Worm (Caenorhabditis elegans) whole organism, L3 larva: ENCODE results near the gene C50C3.1.

Source experiments
- R02D3.7 ChIP-seq: fragments of 150-350 bp; optimal IDR thresholded peaks from 2 replicates; lab custom pipeline; 2014; ENCODE audit warnings: missing biosample characterization, missing genetic modification characterization
- aly-2 ChIP-seq: fragments of 150-350 bp; optimal IDR thresholded peaks from 2 replicates; lab custom pipeline; 2014; ENCODE audit warnings: missing biosample characterization, missing genetic modification characterization
- ceh-9 ChIP-seq: sonication (generic microtip); optimal IDR thresholded peaks from 2 replicates; lab custom pipeline; 2018; ENCODE audit warnings: missing biosample characterization, missing genetic modification characterization
- daf-12 ChIP-seq: fragments of 150-350 bp; optimal IDR thresholded peaks from 2 replicates; lab custom pipeline; 2014; ENCODE audit warnings: missing biosample characterization, missing genetic modification reagents, missing genetic modification characterization
- egl-27 ChIP-seq: sonication (generic microtip); optimal IDR thresholded peaks from 4 replicates; lab custom pipeline; 2017; ENCODE audit warnings: missing biosample characterization, missing genetic modification reagents, missing genetic modification characterization
- egl-5 ChIP-seq: fragments of 150-350 bp; optimal IDR thresholded peaks from 2 replicates; lab custom pipeline; 2017; ENCODE audit warnings: missing biosample characterization, missing genetic modification reagents, missing genetic modification characterization, inconsistent platforms
- elt-1 ChIP-seq: fragments of 150-350 bp; optimal IDR thresholded peaks from 2 replicates; lab custom pipeline; 2014; ENCODE audit warnings: missing biosample characterization, missing genetic modification characterization
- elt-2 ChIP-seq: sonication (generic microtip); optimal IDR thresholded peaks from 2 replicates; lab custom pipeline; 2016; ENCODE audit warnings: missing genetic modification reagents, mild to moderate bottlenecking, missing genetic modification characterization, missing compliant biosample characterization
- elt-3 ChIP-seq, 3 experiments: fragments of 150-350 bp in 1 of 3; sonication (generic microtip) in 2 of 3; optimal IDR thresholded peaks; 2 replicates in 2 of 3; 4 replicates in 1 of 3; lab custom pipeline; 2014 to 2017; ENCODE audit warnings: missing biosample characterization in 3 of 3, missing genetic modification characterization in 3 of 3
- fkh-10 ChIP-seq: sonication (generic microtip); optimal IDR thresholded peaks from 2 replicates; lab custom pipeline; 2017; ENCODE audit warnings: missing biosample characterization, missing genetic modification reagents, missing genetic modification characterization
- hmg-11 ChIP-seq: sonication (generic microtip); optimal IDR thresholded peaks from 2 replicates; lab custom pipeline; 2016; ENCODE audit warnings: missing genetic modification characterization, missing compliant biosample characterization
- jun-1 ChIP-seq: fragments of 150-350 bp; optimal IDR thresholded peaks from 2 replicates; lab custom pipeline; 2014; ENCODE audit warnings: missing biosample characterization, missing genetic modification reagents, missing genetic modification characterization
- lin-15B ChIP-seq: fragments of 150-350 bp; optimal IDR thresholded peaks from 2 replicates; lab custom pipeline; 2014; ENCODE audit warnings: missing biosample characterization, missing genetic modification characterization
- lin-39 ChIP-seq: fragments of 150-350 bp; optimal IDR thresholded peaks from 2 replicates; lab custom pipeline; 2018; ENCODE audit warnings: missing biosample characterization, missing genetic modification reagents, missing genetic modification characterization
- mdl-1 ChIP-seq: fragments of 150-350 bp; optimal IDR thresholded peaks from 2 replicates; lab custom pipeline; 2014; ENCODE audit warnings: missing biosample characterization, missing genetic modification characterization
- nfya-1 ChIP-seq: sonication (generic microtip); optimal IDR thresholded peaks from 2 replicates; lab custom pipeline; 2017; ENCODE audit warnings: missing genetic modification characterization, mild to moderate bottlenecking, missing compliant biosample characterization, antibody characterized with exemption, moderate library complexity; ENCODE audit not compliant: insufficient read depth
- nhr-12 ChIP-seq: fragments of 150-350 bp; optimal IDR thresholded peaks from 2 replicates; lab custom pipeline; 2014; ENCODE audit warnings: missing biosample characterization, missing genetic modification characterization
- nhr-23 ChIP-seq: fragments of 150-350 bp; optimal IDR thresholded peaks from 2 replicates; lab custom pipeline; 2014; ENCODE audit warnings: missing biosample characterization, missing genetic modification reagents, missing genetic modification characterization
- nhr-25 ChIP-seq: sonication (generic microtip); optimal IDR thresholded peaks from 2 replicates; lab custom pipeline; 2017; ENCODE audit warnings: missing biosample characterization, missing genetic modification characterization
- nhr-76 ChIP-seq: fragments of 150-350 bp; sonication (generic microtip); optimal IDR thresholded peaks from 5 replicates; lab custom pipeline; 2014; ENCODE audit warnings: missing biosample characterization, missing genetic modification characterization
- nhr-77 ChIP-seq: fragments of 150-350 bp; optimal IDR thresholded peaks from 2 replicates; lab custom pipeline; 2014; ENCODE audit warnings: missing biosample characterization, missing genetic modification characterization
- pqm-1 ChIP-seq: fragments of 150-350 bp; optimal IDR thresholded peaks from 2 replicates; lab custom pipeline; 2017; ENCODE audit warnings: missing biosample characterization, missing genetic modification characterization, inconsistent platforms
- snpc-4 ChIP-seq: fragments of 150-350 bp; optimal IDR thresholded peaks from 2 replicates; lab custom pipeline; 2014; ENCODE audit warnings: missing biosample characterization, missing genetic modification characterization
- tbx-2 ChIP-seq: sonication (generic microtip); optimal IDR thresholded peaks from 2 replicates; lab custom pipeline; 2016; ENCODE audit warnings: mild to moderate bottlenecking, missing genetic modification characterization, missing compliant biosample characterization
- unc-39 ChIP-seq: sonication (generic microtip); optimal IDR thresholded peaks from 4 replicates; lab custom pipeline; 2017; ENCODE audit warnings: missing biosample characterization, missing genetic modification characterization
- unc-62 ChIP-seq: fragments of 150-350 bp; sonication (generic microtip); optimal IDR thresholded peaks from 4 replicates; lab custom pipeline; 2014; ENCODE audit warnings: missing biosample characterization, missing genetic modification reagents, missing genetic modification characterization
- ztf-11 ChIP-seq: fragments of 150-350 bp; optimal IDR thresholded peaks from 2 replicates; lab custom pipeline; 2014; ENCODE audit warnings: missing biosample characterization, missing genetic modification characterization
- ztf-4 ChIP-seq: fragments of 150-350 bp; optimal IDR thresholded peaks from 2 replicates; lab custom pipeline; 2014; ENCODE audit warnings: missing biosample characterization, missing genetic modification characterization

Gene C50C3.1

DNA sequence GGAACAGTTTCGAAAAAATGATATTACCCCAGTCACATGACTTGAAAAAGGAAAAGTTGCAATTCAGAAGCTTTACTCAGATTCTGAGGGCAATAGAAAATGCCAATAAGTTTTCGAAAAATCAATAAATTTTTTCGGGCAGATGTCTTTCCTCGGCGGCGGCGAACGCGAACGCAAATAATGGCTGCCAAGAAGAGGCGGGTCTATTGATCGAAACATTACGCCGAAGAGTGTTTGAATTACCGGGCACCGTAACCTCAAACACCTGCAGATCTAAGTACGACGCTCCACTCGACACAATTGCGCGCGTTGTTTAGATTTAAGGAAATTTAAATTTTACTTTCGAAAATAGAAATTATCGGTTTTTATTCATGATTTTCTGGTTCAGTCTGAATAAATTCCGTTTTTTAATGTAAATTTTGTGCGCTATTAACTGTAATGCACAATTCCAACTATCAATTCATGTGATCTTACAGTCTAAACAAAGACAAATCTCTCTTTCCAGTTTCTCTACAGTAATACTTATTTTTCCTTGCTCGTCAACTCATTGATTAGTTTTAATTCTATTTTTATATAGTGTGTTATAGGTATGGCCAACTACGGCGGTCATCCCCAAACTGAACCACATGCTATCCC is 27.9 kb upstream of the C50C3.1 start, which contains the start of gene prp-8 (continued):
- TF ChIP-seq elt-1 (tag; lab: Kevin White, UChicago) (peak; percentile 24), nhr-77 (tag; lab: Kevin White, UChicago) (no peak), ztf-11 (no peak), nhr-76 (tag; lab: Kevin White, UChicago) (no peak), R02D3.7 (tag; lab: Kevin White, UChicago) (peak; percentile 61), nhr-23 (tag; lab: Kevin White, UChicago) (peak; percentile 91), nfya-1 (tag; lab: Kevin White, UChicago) (peak; percentile 98), pqm-1 (peak; percentile 52), jun-1 (tag; lab: Kevin White, UChicago) (peak; percentile 50), snpc-4 (tag; lab: Kevin White, UChicago) (no peak), elt-2 (tag; lab: Kevin White, UChicago) (peak; percentile 71), egl-5 (peak; percentile 90)
- TF ChIP-seq, all 47 proteins: peak for 22

DNA sequence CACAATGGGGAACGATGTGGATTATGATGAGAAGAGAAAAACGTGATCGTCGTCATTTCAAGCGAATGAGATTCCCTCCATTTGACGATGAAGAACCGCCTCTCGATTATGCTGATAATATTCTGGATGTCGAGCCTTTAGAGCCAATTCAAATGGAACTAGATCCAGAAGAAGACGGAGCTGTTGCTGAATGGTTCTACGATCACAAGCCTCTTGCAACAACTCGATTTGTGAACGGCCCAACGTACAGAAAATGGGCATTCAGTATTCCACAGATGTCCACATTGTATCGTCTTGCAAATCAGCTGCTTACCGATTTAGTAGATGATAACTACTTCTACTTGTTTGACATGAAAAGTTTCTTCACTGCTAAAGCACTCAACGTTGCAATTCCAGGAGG is 27.0 kb upstream of the C50C3.1 start:
- no peak for TF ChIP-seq snpc-4 (tag; lab: Kevin White, UChicago)
- no peak for TF ChIP-seq jun-1 (tag; lab: Kevin White, UChicago)
- TF ChIP-seq, all 47 proteins: peak for 0

DNA sequence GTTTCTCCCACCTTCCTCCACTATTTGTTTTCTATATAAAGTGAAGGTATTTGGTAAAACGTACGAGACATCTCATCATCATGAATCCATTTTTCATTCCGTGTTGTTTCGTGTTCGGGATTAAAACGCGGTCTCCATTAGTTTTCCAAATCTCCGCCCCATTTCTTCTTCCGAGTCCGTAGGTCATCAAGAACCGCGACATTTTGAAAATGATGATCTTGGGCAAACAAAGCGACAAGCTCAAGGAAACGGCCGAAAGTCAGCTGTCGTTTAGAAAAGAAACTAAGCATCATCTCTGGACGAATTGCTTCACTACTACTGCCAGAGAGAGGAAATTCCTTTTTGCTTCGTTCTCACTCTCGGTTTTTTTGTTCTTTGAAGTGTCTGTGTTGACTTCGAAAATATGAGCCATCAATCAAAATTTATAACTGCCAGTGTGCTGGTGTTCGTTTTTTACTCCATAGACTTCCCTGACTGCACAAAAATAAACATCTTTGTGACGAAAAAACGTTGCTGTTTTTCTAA is 19.1 kb upstream of the C50C3.1 start:
- TF ChIP-seq snpc-4 (tag; lab: Kevin White, UChicago): no peak
- TF ChIP-seq aly-2 (tag; lab: Kevin White, UChicago): no peak
- no peak for TF ChIP-seq elt-3 (tag; optimal IDR thresholded peaks at IDR 0.05; lab: Kevin White, UChicago)
- TF ChIP-seq unc-39 (tag; lab: Kevin White, UChicago): no peak
- no peak for TF ChIP-seq ceh-9 (tag; lab: Kevin White, UChicago)
- no peak for TF ChIP-seq tbx-2 (tag; lab: Kevin White, UChicago)
- no peak for TF ChIP-seq ztf-11
- peak; percentile 54 for TF ChIP-seq egl-5
- TF ChIP-seq elt-1 (tag; lab: Kevin White, UChicago): no peak
- peak; percentile 58 for TF ChIP-seq lin-39 (tag; lab: Kevin White, UChicago)
- TF ChIP-seq jun-1 (tag; lab: Kevin White, UChicago): no peak
- TF ChIP-seq lin-15B (tag; lab: Kevin White, UChicago): no peak

DNA sequence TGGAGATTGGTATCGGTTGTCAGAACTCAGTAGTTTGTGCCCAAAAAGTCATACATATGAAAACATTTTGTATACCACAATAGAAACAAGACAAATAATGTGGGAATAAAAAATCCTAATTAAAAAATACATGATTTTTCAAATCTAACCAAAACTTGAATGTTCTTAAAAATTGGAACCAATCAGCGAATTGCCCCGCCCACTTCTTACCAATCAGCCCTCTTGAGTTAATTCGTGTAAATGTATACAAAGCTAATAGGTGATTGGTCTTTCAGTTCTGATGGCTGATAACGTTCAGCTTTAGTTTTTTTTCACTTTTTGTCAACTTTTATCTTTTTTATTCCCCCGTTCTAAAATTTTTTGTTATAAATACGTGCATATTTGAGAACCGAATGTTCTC is 16.5 kb upstream of the C50C3.1 start:
- TF ChIP-seq nfya-1 (tag; lab: Kevin White, UChicago): peak; percentile 86
- TF ChIP-seq hmg-11 (tag; lab: Kevin White, UChicago): no peak
- TF ChIP-seq, all 47 proteins: peak for 1

DNA sequence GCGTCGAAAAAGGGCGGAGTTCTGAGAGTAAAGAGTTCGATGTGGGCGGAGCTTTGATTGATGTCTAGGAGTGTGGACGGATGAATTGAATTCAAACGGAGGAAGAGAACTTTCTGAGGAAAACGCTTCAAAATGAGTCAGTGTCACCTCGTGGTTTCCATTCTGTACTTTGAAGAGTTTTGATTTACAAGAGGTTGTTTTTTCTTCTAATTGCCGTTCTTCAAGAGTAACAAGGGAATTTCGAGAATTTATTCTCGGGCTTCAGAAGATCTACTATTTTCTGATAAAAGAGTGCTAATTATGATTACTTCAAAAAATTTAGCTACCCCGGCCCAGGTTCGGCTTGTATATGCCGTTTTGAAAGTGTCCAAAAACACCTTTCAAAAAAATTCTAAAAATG is 15.5 kb upstream of the C50C3.1 start, which contains the start of gene C50C3.12:
Gene C50C3.12 (plus strand): TSS at position 301 of the 400 bp plus-strand sequence.
- TF ChIP-seq pqm-1 (no peak), nfya-1 (tag; lab: Kevin White, UChicago) (no peak)
- TF ChIP-seq, all 47 proteins: peak for 0

DNA sequence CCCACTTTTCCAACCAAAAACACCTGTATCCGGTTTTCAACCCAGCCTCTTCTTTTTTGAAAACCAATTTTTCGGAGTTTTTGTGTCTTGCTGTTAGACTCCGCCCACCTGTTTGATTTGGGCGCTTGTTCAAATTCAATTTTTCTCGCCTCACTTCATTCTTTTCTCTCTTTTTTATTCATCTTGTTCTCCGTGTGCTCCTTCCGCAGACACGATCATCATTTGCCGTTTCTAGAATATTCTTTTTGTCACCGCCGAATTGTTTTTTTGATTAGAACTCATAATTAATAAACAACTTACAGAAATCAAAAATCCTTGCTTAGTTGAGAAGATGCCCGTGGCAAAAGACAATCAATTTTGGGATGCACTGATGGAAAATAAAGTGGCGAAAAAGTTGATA is 12.9 kb upstream of the C50C3.1 start, which contains the start of gene C50C3.5:
Gene C50C3.5 (plus strand): TSS at position 301 of the 400 bp plus-strand sequence.
- no peak for TF ChIP-seq elt-1 (tag; lab: Kevin White, UChicago)
- TF ChIP-seq, all 47 proteins: peak for 0

DNA sequence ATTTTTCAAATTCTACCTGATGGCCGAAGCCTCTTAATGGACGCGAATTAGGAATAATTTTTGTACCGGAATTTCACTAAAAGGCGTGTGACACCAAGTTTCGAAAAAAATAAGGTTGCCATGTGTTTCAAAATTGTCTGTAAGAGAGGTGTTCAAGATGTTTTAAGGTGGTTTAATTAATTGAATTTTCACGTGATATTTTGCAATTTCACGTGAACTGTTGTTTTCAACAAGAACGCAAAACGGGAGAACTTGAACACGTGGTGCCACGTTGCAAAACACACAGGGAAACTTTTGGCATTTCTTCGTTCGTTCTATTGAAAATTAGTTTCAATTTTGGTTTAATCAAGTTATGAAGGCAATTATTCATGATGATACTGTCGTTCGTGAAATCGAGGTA is 10.2 kb upstream of the C50C3.1 start, which contains the start of gene spc-2:
Gene spc-2 (plus strand): TSS at position 301 of the 400 bp plus-strand sequence.
- TF ChIP-seq lin-15B (tag; lab: Kevin White, UChicago) (no peak), pqm-1 (no peak), daf-12 (tag; lab: Kevin White, UChicago) (no peak), egl-27 (no peak), mdl-1 (tag; lab: Kevin White, UChicago) (no peak), ztf-11 (no peak), elt-1 (tag; lab: Kevin White, UChicago) (no peak), fkh-10 (GFP tag; lab: Kevin White, UChicago) (no peak), nhr-25 (tag; lab: Kevin White, UChicago) (no peak), ztf-4 (tag; lab: Kevin White, UChicago) (no peak), unc-62 (GFP tag; lab: Kevin White, UChicago) (no peak), nhr-12 (no peak)
